Worm (Caenorhabditis elegans) whole organism, midembryonic: ENCODE measurements around the gene srx-5.

ENCODE experiments used
- cog-1 ChIP-seq: sonication (generic microtip); optimal IDR thresholded peaks from 2 replicates; lab custom pipeline; 2016; ENCODE audit warnings: missing genetic modification characterization, missing compliant biosample characterization
- flt-1 ChIP-seq: fragments of 200-800 bp; sonication (Bioruptor generic); IDR thresholded peaks from 2 replicates; pipeline ENCODE4 v1.3.6; 2022; ENCODE audit warnings: missing genetic modification characterization, missing compliant biosample characterization
- klf-2 ChIP-seq: fragments of 200-800 bp; sonication (Bioruptor generic); conservative IDR thresholded peaks from 2 replicates; pipeline ENCODE4 v1.3.6; 2022; ENCODE audit warnings: missing genetic modification reagents, missing genetic modification characterization, missing compliant biosample characterization
- med-1 ChIP-seq: sonication (generic microtip); optimal IDR thresholded peaks from 2 replicates; lab custom pipeline; 2017; ENCODE audit warnings: missing genetic modification characterization, mild to moderate bottlenecking, missing compliant biosample characterization, antibody characterized with exemption, missing genetic modification reagents; ENCODE audit not compliant: insufficient read depth
- ztf-23 ChIP-seq: fragments of 200-800 bp; sonication (Bioruptor generic); IDR thresholded peaks from 2 replicates; pipeline ENCODE4 v1.3.6; 2022; ENCODE audit warnings: missing genetic modification reagents, missing genetic modification characterization, missing compliant biosample characterization

ce11 chrV:676090-676489 is 23.8 kb upstream of the srx-5 start:
- no peak for TF ChIP-seq ztf-23 (GFP tag; lab: Robert Waterston, UW)
- TF ChIP-seq med-1 (GFP tag; lab: Kevin White, UChicago), result no peak
- no peak for TF ChIP-seq flt-1 (GFP tag; lab: Robert Waterston, UW)
- TF ChIP-seq klf-2 (GFP tag; lab: Robert Waterston, UW), result no peak
- no peak for TF ChIP-seq cog-1 (tag; lab: Kevin White, UChicago)
